Worm (Caenorhabditis elegans): ENCODE measurements around the gene Y111B2A.2.
A peak's percentile ranks its signal among the peaks of the same experiment; 100 is the strongest.

The Y111B2A.2 gene

DNA sequence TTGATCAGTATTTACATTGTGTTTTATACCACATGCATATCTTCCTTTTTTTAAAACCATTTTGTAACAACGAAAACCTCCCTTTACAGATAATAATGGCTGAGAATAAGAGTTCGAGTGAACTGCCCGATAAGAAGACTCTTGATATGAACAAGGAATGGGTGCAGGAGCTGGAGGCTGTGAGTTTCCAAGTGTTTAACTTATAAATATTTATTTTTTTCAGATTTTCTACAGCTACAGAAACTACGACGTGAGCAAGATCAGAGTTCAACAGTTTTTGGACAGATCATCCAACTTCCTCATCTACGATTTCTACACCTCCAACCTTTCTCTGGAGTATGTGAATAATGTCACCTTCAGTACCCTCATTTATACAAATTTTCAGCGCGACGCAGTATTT lies 563 bp downstream of the Y111B2A.2 start, which contains the start of gene herd-1 (continued):
- peak; percentile 69 for TF ChIP-seq attf-6 (GFP tag; IDR thresholded peaks at IDR 0.05)
- peak; percentile 50; the same call in 1 of the 2 replicates for TF ChIP-seq lin-26 (GFP tag; IDR thresholded peaks at IDR 0.05)
- TF ChIP-seq lsl-1 (GFP tag; optimal IDR thresholded peaks at IDR 0.05), result peak; percentile 44
- no peak for TF ChIP-seq atf-7 (tag; optimal IDR thresholded peaks at IDR 0.05)
- TF ChIP-seq ztf-3 (GFP tag; optimal IDR thresholded peaks at IDR 0.05), result no peak
- no peak for TF ChIP-seq nhr-179 (tag; optimal IDR thresholded peaks at IDR 0.05)
- TF ChIP-seq mxl-1 (tag; optimal IDR thresholded peaks at IDR 0.05), result peak; percentile 65
- peak; percentile 30; the same call in 1 of the 2 replicates for TF ChIP-seq egrh-3 (GFP tag; IDR thresholded peaks at IDR 0.05)
- TF ChIP-seq rec-8 (tag; optimal IDR thresholded peaks at IDR 0.05), result peak in 1 of 2 experiments; percentile 8
- TF ChIP-seq nhr-90 (tag; optimal IDR thresholded peaks at IDR 0.05), result no peak
- TF ChIP-seq snpc-4 (GFP tag; optimal IDR thresholded peaks at IDR 0.05), result no peak
- no peak for TF ChIP-seq snpc-4 (tag; optimal IDR thresholded peaks at IDR 0.05)
- TF ChIP-seq sptf-2 (GFP tag; optimal IDR thresholded peaks at IDR 0.05), result no peak

- TF ChIP-seq F57C9.4 (tag; optimal IDR thresholded peaks at IDR 0.05), result no peak
- no peak for TF ChIP-seq sptf-2 (GFP tag; optimal IDR thresholded peaks at IDR 0.05)
- TF ChIP-seq unc-130 (GFP tag; optimal IDR thresholded peaks at IDR 0.05), result peak; percentile 53
- no peak for TF ChIP-seq nfya-1 (tag; optimal IDR thresholded peaks at IDR 0.05; ENCODE audit: borderline replicate concordance, insufficient read depth)
- TF ChIP-seq nhr-27 (tag; optimal IDR thresholded peaks at IDR 0.05), result peak; percentile 39
- TF ChIP-seq F37B4.10 (GFP tag; IDR thresholded peaks at IDR 0.05), result no peak
- no peak for TF ChIP-seq F33H1.4 (GFP tag; IDR thresholded peaks at IDR 0.05)
- TF ChIP-seq ets-4 (GFP tag; optimal IDR thresholded peaks at IDR 0.05), result no peak
- TF ChIP-seq athp-1 (tag; optimal IDR thresholded peaks at IDR 0.05), result peak; percentile 82
- TF ChIP-seq B0336.3 (GFP tag; IDR thresholded peaks at IDR 0.05), result peak; percentile 28; the same call in 1 of the 2 replicates
- TF ChIP-seq ztf-25 (GFP tag; IDR thresholded peaks at IDR 0.05), result no peak
- 0 out of 2 replicates have a peak, but pooled peaks have one; percentile 17 for TF ChIP-seq B0019.2 (GFP tag; conservative IDR thresholded peaks at IDR 0.05)
- TF ChIP-seq die-1 (tag; optimal IDR thresholded peaks at IDR 0.05), result no peak
- TF ChIP-seq ceh-91 (GFP tag; IDR thresholded peaks at IDR 0.05), result no peak
- no peak for TF ChIP-seq ccch-3 (GFP tag; optimal IDR thresholded peaks at IDR 0.05)
- TF ChIP-seq bed-2 (GFP tag; IDR thresholded peaks at IDR 0.05), result no peak
- TF ChIP-seq ekl-4 (GFP tag; IDR thresholded peaks at IDR 0.05), result no peak; the same call in 1 of the 2 replicates
- TF ChIP-seq ztf-6 (GFP tag; IDR thresholded peaks at IDR 0.05), result no peak
- TF ChIP-seq let-526 (GFP tag; IDR thresholded peaks at IDR 0.05), result no peak
- no peak for TF ChIP-seq ceh-27 (GFP tag; optimal IDR thresholded peaks at IDR 0.05)
- no peak for TF ChIP-seq akir-1 (GFP tag; optimal IDR thresholded peaks at IDR 0.05)
- no peak for TF ChIP-seq nhr-179 (tag; optimal IDR thresholded peaks at IDR 0.05)
- no peak for TF ChIP-seq lin-26 (GFP tag; IDR thresholded peaks at IDR 0.05)
- TF ChIP-seq pbrm-1 (GFP tag; IDR thresholded peaks at IDR 0.05), result no peak
- no peak for TF ChIP-seq sea-2 (GFP tag; IDR thresholded peaks at IDR 0.05)
- TF ChIP-seq ztf-3 (GFP tag; optimal IDR thresholded peaks at IDR 0.05), result no peak
- TF ChIP-seq nhr-80 (tag; optimal IDR thresholded peaks at IDR 0.05), result no peak
- TF ChIP-seq ztf-18 (tag; optimal IDR thresholded peaks at IDR 0.05), result no peak
- TF ChIP-seq F52B5.7 (tag; optimal IDR thresholded peaks at IDR 0.05), result peak; percentile 73
- no peak for TF ChIP-seq madf-10 (tag; optimal IDR thresholded peaks at IDR 0.05)
- TF ChIP-seq lin-54 (GFP tag; optimal IDR thresholded peaks at IDR 0.05), result peak; percentile 53
- no peak for TF ChIP-seq attf-5 (GFP tag; optimal IDR thresholded peaks at IDR 0.05)
- no peak for TF ChIP-seq nhr-120 (GFP tag; IDR thresholded peaks at IDR 0.05)
- TF ChIP-seq hmg-1.2 (GFP tag; IDR thresholded peaks at IDR 0.05), result peak; percentile 32; the same call in 1 of the 2 replicates
- no peak for TF ChIP-seq him-1 (tag; optimal IDR thresholded peaks at IDR 0.05)
- no peak for TF ChIP-seq tbx-9 (tag; optimal IDR thresholded peaks at IDR 0.05; ENCODE audit: borderline replicate concordance)
- no peak for TF ChIP-seq lin-35 (GFP tag; optimal IDR thresholded peaks at IDR 0.05)
- peak; percentile 30 for TF ChIP-seq ceh-79 (tag; optimal IDR thresholded peaks at IDR 0.05)
- TF ChIP-seq K11D2.4 (GFP tag; IDR thresholded peaks at IDR 0.05), result no peak
These were observed 3.4 kb downstream of the Y111B2A.2 start, which contains the start of gene sql-1 for ce11 chrIII:12499245-12499644. Gene sql-1, plus strand, starts transcription at chrIII:12499557.
